Worm (Caenorhabditis elegans) whole organism, L1 larva: ENCODE measurements around the gene ZC404.1.

Experiments
- lin-15B ChIP-seq: fragments of 150-350 bp; sonication (generic microtip); optimal IDR thresholded peaks from 3 replicates; lab custom pipeline; 2014; ENCODE audit warnings: missing biosample characterization, missing genetic modification characterization
- nhr-77 ChIP-seq: fragments of 150-350 bp; optimal IDR thresholded peaks from 2 replicates; lab custom pipeline; 2014; ENCODE audit warnings: missing biosample characterization, missing genetic modification characterization

DNA sequence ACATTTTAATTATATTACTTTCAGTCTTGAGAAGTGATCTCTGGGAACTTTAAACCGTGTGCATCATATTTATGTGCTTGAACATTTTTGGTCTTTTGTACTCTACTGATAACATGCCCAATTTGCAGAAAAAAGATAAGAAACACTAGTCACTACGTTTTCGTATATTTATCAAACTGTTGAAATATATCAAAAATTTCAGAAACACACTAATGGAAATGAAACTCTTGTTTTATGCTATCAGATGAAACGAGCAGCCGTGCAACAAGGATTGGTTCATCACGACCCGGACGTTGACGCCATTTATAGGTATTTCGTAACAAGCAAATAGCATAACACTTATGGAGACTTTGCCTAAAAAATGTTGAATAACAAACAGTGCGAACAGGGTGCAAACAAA, 29.4 kb downstream of the ZC404.1 start:
- no peak for TF ChIP-seq lin-15B (tag; lab: Kevin White, UChicago)
- no peak for TF ChIP-seq nhr-77 (tag; lab: Kevin White, UChicago)
